Worm (Caenorhabditis elegans): ENCODE data around the gene F14F8.9.

The F14F8.9 gene

DNA sequence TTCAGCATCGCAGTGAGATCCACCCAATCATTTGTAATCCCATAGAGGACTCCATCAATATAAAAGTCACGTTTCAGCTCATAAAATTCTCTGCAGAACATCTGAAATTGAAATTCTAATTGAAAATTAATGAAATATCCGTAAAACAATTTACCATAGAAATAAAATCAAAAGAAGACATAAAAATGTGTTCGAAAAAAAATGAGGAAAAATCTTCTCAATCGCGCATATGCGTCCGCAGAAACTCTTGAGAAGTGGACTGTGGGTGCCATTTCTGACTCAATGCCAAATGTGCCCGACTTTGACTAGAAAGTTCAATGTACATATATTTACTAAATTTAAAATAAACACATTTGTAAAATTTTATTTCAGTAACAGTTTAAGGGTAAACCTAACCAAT is at the start of gene F14F8.9:
Gene F14F8.9, minus strand, starts transcription at position 101 of the 400 bp plus-strand sequence.
- TF ChIP-seq skn-1 (tag; optimal IDR thresholded peaks at IDR 0.05): no peak
- TF ChIP-seq ceh-9 (tag; optimal IDR thresholded peaks at IDR 0.05): no peak
- no peak for TF ChIP-seq daf-12 (tag; optimal IDR thresholded peaks at IDR 0.05)

DNA sequence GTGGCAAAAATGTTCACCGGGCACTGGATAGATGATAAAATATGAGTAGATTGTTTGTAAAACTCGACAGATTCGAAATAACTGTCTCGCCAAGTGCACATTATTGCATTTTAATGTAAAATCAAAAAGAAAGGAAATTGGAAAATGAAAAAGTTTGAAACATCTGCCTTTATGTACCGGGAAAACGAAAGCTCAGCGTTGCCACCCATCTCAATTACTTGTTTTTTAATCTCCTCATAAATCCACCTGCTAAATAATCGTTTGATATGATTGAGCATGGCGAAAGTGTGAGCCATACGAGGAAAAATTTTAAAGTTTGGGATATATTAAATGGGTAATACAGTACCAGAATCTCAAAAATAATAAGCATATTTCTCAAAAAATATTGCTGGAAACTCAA is 48.2 kb upstream of the F14F8.9 start, which contains the start of gene srh-137:
Gene srh-137, minus strand, starts transcription at position 101 of the 400 bp plus-strand sequence.
- TF ChIP-seq nhr-67 (tag; optimal IDR thresholded peaks at IDR 0.05): no peak
- no peak for TF ChIP-seq ceh-82 (tag; optimal IDR thresholded peaks at IDR 0.05)
- no peak for TF ChIP-seq nfya-1 (tag; optimal IDR thresholded peaks at IDR 0.05; ENCODE audit: insufficient read depth)
- no peak for TF ChIP-seq unc-39 (tag; optimal IDR thresholded peaks at IDR 0.05)
- TF ChIP-seq ztf-4 (tag; optimal IDR thresholded peaks at IDR 0.05): no peak
- no peak for TF ChIP-seq pha-4 (tag; optimal IDR thresholded peaks at IDR 0.05)
- no peak for TF ChIP-seq elt-3 (tag; optimal IDR thresholded peaks at IDR 0.05)
- TF ChIP-seq mml-1 (tag; optimal IDR thresholded peaks at IDR 0.05): no peak
- no peak for TF ChIP-seq nhr-28 (tag; optimal IDR thresholded peaks at IDR 0.05)
- TF ChIP-seq eor-1 (tag; optimal IDR thresholded peaks at IDR 0.05): no peak

DNA sequence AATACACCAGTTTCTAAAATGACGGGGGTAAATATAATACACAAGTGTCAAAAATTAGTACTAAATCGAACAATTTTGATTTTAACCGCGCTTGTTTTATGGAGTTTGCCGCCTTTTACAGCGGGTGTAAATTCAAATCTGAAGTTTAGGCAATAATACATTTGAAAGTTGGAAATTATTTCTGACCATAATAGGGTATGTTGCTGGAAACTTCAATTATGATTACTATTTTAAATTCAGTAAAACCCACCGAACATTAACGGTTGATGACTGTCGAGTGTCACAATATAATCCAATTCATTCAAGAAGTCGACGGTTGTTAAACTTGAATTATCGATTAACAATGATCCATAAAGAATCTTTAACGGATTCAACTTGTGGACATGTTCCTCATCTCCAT is 45.4 kb upstream of the F14F8.9 start:
- TF ChIP-seq nhr-23 (tag; optimal IDR thresholded peaks at IDR 0.05) (no peak), nhr-25 (tag; optimal IDR thresholded peaks at IDR 0.05) (no peak), nhr-12 (tag; optimal IDR thresholded peaks at IDR 0.05) (no peak), nhr-43 (tag; optimal IDR thresholded peaks at IDR 0.05; ENCODE audit: poor library complexity, severe bottlenecking) (no peak), ceh-82 (tag; optimal IDR thresholded peaks at IDR 0.05) (no peak), lin-15B (tag; optimal IDR thresholded peaks at IDR 0.05) (no peak), nhr-11 (tag; optimal IDR thresholded peaks at IDR 0.05) (no peak), unc-39 (tag; optimal IDR thresholded peaks at IDR 0.05) (no peak)

DNA sequence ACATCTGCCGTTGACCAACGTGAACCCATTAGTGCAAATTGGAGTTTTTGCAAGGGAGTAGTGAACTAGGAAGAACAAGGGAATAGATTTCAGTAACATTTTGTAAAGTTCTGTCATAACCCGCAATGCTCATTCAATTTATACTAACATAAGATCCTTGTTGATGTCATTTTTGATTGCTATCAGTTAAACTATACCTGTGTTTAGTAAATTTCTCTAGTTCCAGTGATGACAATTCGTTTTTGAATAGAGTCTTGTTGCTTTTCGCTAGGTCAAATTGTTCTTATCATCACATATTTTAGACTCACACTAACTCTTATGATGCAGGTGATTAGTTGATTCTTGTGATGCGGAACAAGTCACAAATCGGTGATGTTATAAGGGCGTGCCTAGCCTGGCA is 38.2 kb upstream of the F14F8.9 start, which contains the start of gene clec-9:
Gene clec-9, minus strand, starts transcription at position 101 of the 400 bp plus-strand sequence.
- no peak for TF ChIP-seq eor-1 (tag; optimal IDR thresholded peaks at IDR 0.05)
- TF ChIP-seq snpc-4 (tag; optimal IDR thresholded peaks at IDR 0.05): no peak
- no peak for TF ChIP-seq skn-1 (tag; optimal IDR thresholded peaks at IDR 0.05)
- TF ChIP-seq sea-2 (GFP tag; optimal IDR thresholded peaks at IDR 0.05): no peak
- TF ChIP-seq egl-5 (tag; optimal IDR thresholded peaks at IDR 0.05): no peak
- TF ChIP-seq fkh-10 (GFP tag; optimal IDR thresholded peaks at IDR 0.05): no peak
- TF ChIP-seq jun-1 (tag; optimal IDR thresholded peaks at IDR 0.05): no peak

DNA sequence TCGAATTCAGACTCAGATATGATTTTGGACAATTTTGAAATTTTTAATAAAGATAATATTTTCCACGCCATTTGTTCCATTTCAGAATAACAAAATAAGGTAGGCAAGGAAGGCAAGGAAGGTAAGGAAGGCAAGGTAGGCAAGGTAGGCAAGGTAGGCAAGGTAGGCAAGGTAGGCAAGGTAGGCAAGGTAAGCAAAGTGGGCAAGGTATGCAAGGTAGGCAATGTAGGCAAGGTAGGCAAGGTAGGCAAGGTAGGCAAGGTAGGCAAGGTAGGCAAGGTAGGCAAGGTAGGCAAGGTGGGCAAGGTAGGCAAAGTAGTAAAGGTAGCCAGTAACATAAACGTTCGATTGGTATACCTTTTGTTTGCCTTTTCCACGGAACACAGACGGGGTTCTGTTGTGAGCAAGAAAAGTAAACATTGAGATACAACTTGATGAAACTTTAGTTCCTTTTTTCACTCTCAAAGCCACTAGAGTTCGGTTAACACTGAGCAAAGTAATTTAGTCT is 31.4 kb upstream of the F14F8.9 start, which contains the start of gene Y70C5C.1:
Gene Y70C5C.1, plus strand, starts transcription at position 458 of the 508 bp plus-strand sequence.
- TF ChIP-seq nhr-237 (tag; optimal IDR thresholded peaks at IDR 0.05) (no peak), unc-39 (tag; optimal IDR thresholded peaks at IDR 0.05) (no peak), tbx-2 (tag; optimal IDR thresholded peaks at IDR 0.05) (no peak), elt-1 (tag; optimal IDR thresholded peaks at IDR 0.05) (no peak), fos-1 (tag; optimal IDR thresholded peaks at IDR 0.05) (no peak), ztf-11 (tag; optimal IDR thresholded peaks at IDR 0.05) (no peak)

DNA sequence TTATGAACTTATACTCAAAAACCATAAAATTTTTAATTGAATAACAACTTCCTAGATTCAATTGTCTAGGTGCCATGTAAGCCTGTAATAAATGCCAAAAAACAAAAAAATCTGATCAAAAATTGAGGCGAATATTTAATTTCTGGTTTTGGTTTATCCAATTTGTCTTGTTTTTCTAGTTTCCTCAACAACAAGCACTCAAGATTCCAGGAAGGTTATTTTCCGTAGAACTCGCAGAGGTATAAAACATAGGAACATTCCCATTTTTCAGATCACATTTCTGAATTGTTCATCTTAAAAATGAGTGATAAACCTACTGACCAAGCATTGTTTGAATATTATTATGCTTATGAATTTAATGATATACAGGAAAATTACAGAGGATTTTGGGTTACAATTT is 28.8 kb upstream of the F14F8.9 start, which contains the start of gene srw-41:
Gene srw-41, plus strand, starts transcription at position 301 of the 400 bp plus-strand sequence.
- TF ChIP-seq ZK546.5 (tag; optimal IDR thresholded peaks at IDR 0.05) (no peak), pqm-1 (tag; optimal IDR thresholded peaks at IDR 0.05) (no peak)

DNA sequence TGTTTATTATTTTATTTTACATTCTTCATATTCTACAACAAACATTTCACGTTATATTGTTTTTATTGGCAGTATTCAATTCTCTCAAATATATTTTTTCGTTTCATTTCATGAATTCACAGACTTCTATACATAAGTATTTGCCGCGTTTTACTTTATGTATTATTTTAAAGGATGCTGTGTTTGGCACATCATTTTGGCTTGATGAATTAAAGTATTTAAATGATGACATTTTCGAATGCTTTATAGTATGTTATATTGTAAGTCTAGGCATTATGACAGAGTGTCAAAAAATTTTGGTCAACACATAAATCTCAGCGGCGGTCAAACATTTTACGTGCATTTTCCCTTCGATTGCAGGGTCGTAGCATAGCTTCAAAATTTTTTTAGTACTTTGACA is 27.1 kb upstream of the F14F8.9 start:
- TF ChIP-seq nhr-76 (tag; optimal IDR thresholded peaks at IDR 0.05) (no peak), daf-12 (tag; optimal IDR thresholded peaks at IDR 0.05) (no peak), nhr-67 (tag; optimal IDR thresholded peaks at IDR 0.05) (no peak), skn-1 (tag; optimal IDR thresholded peaks at IDR 0.05) (no peak), sea-2 (GFP tag; optimal IDR thresholded peaks at IDR 0.05) (no peak), lin-39 (tag; optimal IDR thresholded peaks at IDR 0.05) (no peak), unc-39 (tag; optimal IDR thresholded peaks at IDR 0.05) (no peak), elt-1 (tag; optimal IDR thresholded peaks at IDR 0.05) (no peak)

All from whole organism, L3 larva.